Worm (Caenorhabditis elegans) whole organism, early embryonic: ENCODE measurements around the gene cisd-3.1.

Experiments used
- B0310.2 ChIP-seq: sonication (generic microtip); optimal IDR thresholded peaks from 2 replicates; lab custom pipeline; 2016; ENCODE audit warnings: mild to moderate bottlenecking, missing genetic modification characterization, missing compliant biosample characterization
- aly-1 ChIP-seq: sonication (generic microtip); optimal IDR thresholded peaks from 2 replicates; lab custom pipeline; 2016; ENCODE audit warnings: missing genetic modification characterization, missing compliant biosample characterization
- ama-1 ChIP-seq: fragments of 150-350 bp; optimal IDR thresholded peaks from 2 replicates; lab custom pipeline; 2014
- ceh-13 ChIP-seq: fragments of 200-800 bp; sonication (Bioruptor generic); optimal IDR thresholded peaks from 2 replicates; lab custom pipeline; 2018; ENCODE audit warnings: mild to moderate bottlenecking, missing genetic modification characterization, missing compliant biosample characterization
- ceh-36 ChIP-seq: sonication (generic microtip); optimal IDR thresholded peaks from 2 replicates; lab custom pipeline; 2016; ENCODE audit warnings: missing genetic modification characterization, inconsistent platforms, missing compliant biosample characterization
- ets-7 ChIP-seq: sonication (generic microtip); optimal IDR thresholded peaks from 2 replicates; lab custom pipeline; 2016; ENCODE audit warnings: missing genotype, missing genetic modification characterization, missing compliant biosample characterization
- flt-1 ChIP-seq: fragments of 200-800 bp; sonication (Bioruptor generic); IDR thresholded peaks from 2 replicates; pipeline ENCODE4 v1.3.6; 2022; ENCODE audit warnings: missing genetic modification characterization, missing compliant biosample characterization
- hmbx-1 ChIP-seq: sonication (generic microtip); optimal IDR thresholded peaks from 2 replicates; lab custom pipeline; 2016; ENCODE audit warnings: mild to moderate bottlenecking, missing genetic modification characterization, missing compliant biosample characterization
- hmg-4 ChIP-seq: fragments of 200-800 bp; sonication (Bioruptor generic); optimal IDR thresholded peaks from 2 replicates; lab custom pipeline; 2018; ENCODE audit warnings: mild to moderate bottlenecking, missing genetic modification characterization, missing compliant biosample characterization
- pes-1 ChIP-seq: fragments of 200-800 bp; sonication (Bioruptor generic); IDR thresholded peaks from 2 replicates; pipeline ENCODE4 v1.3.6; 2022; ENCODE audit warnings: missing genetic modification reagents, missing genetic modification characterization, missing compliant biosample characterization
- scrt-1 ChIP-seq: fragments of 200-800 bp; sonication (Bioruptor generic); IDR thresholded peaks from 2 replicates; pipeline ENCODE4 v1.3.6; 2022; ENCODE audit warnings: missing genetic modification characterization, missing compliant biosample characterization
- tbx-11 ChIP-seq: fragments of 200-800 bp; sonication (Bioruptor generic); IDR thresholded peaks from 2 replicates; pipeline ENCODE4 v1.3.6; 2022; ENCODE audit warnings: missing genetic modification characterization, missing compliant biosample characterization
- tra-4 ChIP-seq: sonication (generic microtip); optimal IDR thresholded peaks from 2 replicates; lab custom pipeline; 2017; ENCODE audit warnings: missing genetic modification characterization, missing compliant biosample characterization

- TF ChIP-seq B0310.2 (tag; lab: Kevin White, UChicago) (no peak), hmbx-1 (tag; lab: Kevin White, UChicago) (no peak), ets-7 (tag; lab: Kevin White, UChicago) (no peak), ceh-36 (tag; lab: Kevin White, UChicago) (no peak), ama-1 (lab: Kevin White, UChicago) (no peak), ceh-13 (GFP tag; lab: Kevin White, UChicago) (no peak), hmg-4 (peak; percentile 30), pes-1 (GFP tag; lab: Robert Waterston, UW) (no peak), tra-4 (tag; lab: Kevin White, UChicago) (no peak), flt-1 (no peak), aly-1 (tag; lab: Kevin White, UChicago) (no peak), scrt-1 (GFP tag; lab: Robert Waterston, UW) (no peak), tbx-11 (no peak)
Observed at ce11 chrIII:4519410-4519809, 23.3 kb upstream of the cisd-3.1 start.
